Worm (Caenorhabditis elegans) whole organism, L2 larva: ENCODE results near the gene mdt-11.

Source experiments
- R02D3.7 ChIP-seq: fragments of 150-350 bp; optimal IDR thresholded peaks from 2 replicates; lab custom pipeline; 2014; ENCODE audit warnings: missing biosample characterization, missing genetic modification characterization
- ama-1 ChIP-seq: fragments of 150-350 bp; optimal IDR thresholded peaks from 2 replicates; lab custom pipeline; 2018; ENCODE audit warnings: inconsistent platforms
- ceh-82 ChIP-seq: fragments of 150-350 bp; optimal IDR thresholded peaks from 2 replicates; lab custom pipeline; 2014; ENCODE audit warnings: missing biosample characterization, missing genetic modification characterization
- crh-2 ChIP-seq: sonication (generic microtip); optimal IDR thresholded peaks from 2 replicates; lab custom pipeline; 2017; ENCODE audit warnings: missing biosample characterization, missing genetic modification characterization
- lin-13 ChIP-seq: fragments of 150-350 bp; optimal IDR thresholded peaks from 2 replicates; lab custom pipeline; 2014; ENCODE audit warnings: missing biosample characterization, missing genetic modification reagents, missing genetic modification characterization
- lin-39 ChIP-seq: fragments of 150-350 bp; optimal IDR thresholded peaks from 2 replicates; lab custom pipeline; 2014; ENCODE audit warnings: missing biosample characterization, missing genetic modification reagents, missing genetic modification characterization
- nhr-77 ChIP-seq: fragments of 150-350 bp; optimal IDR thresholded peaks from 2 replicates; lab custom pipeline; 2014; ENCODE audit warnings: missing biosample characterization, missing genetic modification characterization

DNA sequence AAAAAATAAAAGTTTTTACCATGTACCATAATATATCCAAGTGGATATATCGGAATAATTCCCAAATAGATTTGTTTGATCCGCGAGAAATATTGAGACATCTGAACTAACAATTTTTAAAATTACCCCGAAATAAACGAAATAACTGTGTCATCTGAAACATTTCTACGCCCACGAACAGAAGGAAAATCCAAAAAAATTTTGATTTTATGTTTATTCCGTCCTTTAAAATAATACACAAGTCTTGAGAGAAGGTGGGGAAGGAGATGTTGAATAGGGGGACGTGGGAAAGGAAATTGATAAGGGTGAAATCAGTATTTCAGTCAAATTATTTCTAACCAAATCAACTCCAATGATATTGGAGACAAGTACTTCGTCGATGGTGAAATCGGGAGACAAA lies 12.3 kb upstream of the mdt-11 start, which contains the start of gene R144.11:
- TF ChIP-seq crh-2 (tag; lab: Kevin White, UChicago) (no peak), ama-1 (no peak), nhr-77 (tag; lab: Kevin White, UChicago) (no peak), R02D3.7 (no peak), lin-13 (GFP tag; lab: Kevin White, UChicago) (no peak), lin-39 (tag; lab: Kevin White, UChicago) (no peak), ceh-82 (tag; lab: Kevin White, UChicago) (no peak)
